Worm (Caenorhabditis elegans) whole organism, young adult: ENCODE data around the gene srx-125.

ENCODE experiments used
- F49E8.2 ChIP-seq: sonication (generic microtip); optimal IDR thresholded peaks from 3 replicates; lab custom pipeline; 2017; ENCODE audit warnings: missing genetic modification characterization, mild to moderate bottlenecking, missing compliant biosample characterization, antibody characterized with exemption, moderate library complexity; ENCODE audit not compliant: insufficient read depth
- K11D2.4 ChIP-seq: fragments of 200-800 bp; sonication (Bioruptor generic); IDR thresholded peaks from 2 replicates; pipeline ENCODE4 v1.3.6; 2022; ENCODE audit warnings: missing genetic modification reagents, missing genetic modification characterization, missing compliant biosample characterization
- ama-1 ChIP-seq, 3 experiments: fragments of 150-350 bp in 1 of 3; sonication (generic microtip) in 2 of 3; optimal IDR thresholded peaks; 2 replicates each; lab custom pipeline; 2014 to 2018; ENCODE audit warnings: missing biosample characterization in 2 of 3, missing genetic modification characterization in 2 of 3, missing genetic modification reagents in 2 of 3
- bed-2 ChIP-seq: fragments of 200-800 bp; sonication (Bioruptor generic); IDR thresholded peaks from 2 replicates; pipeline ENCODE4 v1.3.6; 2022; ENCODE audit warnings: missing genetic modification reagents, missing genetic modification characterization, missing compliant biosample characterization
- ceh-27 ChIP-seq: fragments of 200-800 bp; sonication (Bioruptor generic); optimal IDR thresholded peaks from 2 replicates; lab custom pipeline; 2018; ENCODE audit warnings: mild to moderate bottlenecking, missing genetic modification characterization, moderate library complexity, missing compliant biosample characterization
- die-1 ChIP-seq: sonication (generic microtip); optimal IDR thresholded peaks from 2 replicates; lab custom pipeline; 2016; ENCODE audit warnings: missing genotype, mild to moderate bottlenecking, missing genetic modification characterization, missing compliant biosample characterization
- hlh-26 ChIP-seq: fragments of 200-800 bp; sonication (Bioruptor generic); conservative IDR thresholded peaks from 2 replicates; pipeline ENCODE4 v1.3.6; 2022; ENCODE audit warnings: missing genetic modification reagents, missing genetic modification characterization, missing compliant biosample characterization

- TF ChIP-seq hlh-26 (GFP tag; lab: Robert Waterston, UW) (no peak), ceh-27 (GFP tag; lab: Kevin White, UChicago) (no peak), F49E8.2 (no peak), bed-2 (no peak), die-1 (tag; lab: Kevin White, UChicago) (no peak), K11D2.4 (no peak), ama-1 (optimal IDR thresholded peaks at IDR 0.05; lab: Kevin White, UChicago) (no peak), ama-1 (GFP tag; optimal IDR thresholded peaks at IDR 0.05; lab: Kevin White, UChicago) (no peak)
Measured at ce11 chrV:13391378-13392258, 24.5 kb downstream of the srx-125 start, which contains the start of gene somi-1.
